Worm (Caenorhabditis elegans): ENCODE results near the gene C18B2.2.

C18B2.2 gene

ce11 chrX:3623162-3623561, at the start of gene C18B2.2:
C18B2.2 (plus strand) TSS chrX:3623462.
- no peak for TF ChIP-seq sea-1 (GFP tag; conservative IDR thresholded peaks at IDR 0.05)

- TF ChIP-seq hmbx-1 (tag; optimal IDR thresholded peaks at IDR 0.05) = no peak
- no peak for TF ChIP-seq tra-4 (tag; optimal IDR thresholded peaks at IDR 0.05)
- TF ChIP-seq F13C5.2 (tag; optimal IDR thresholded peaks at IDR 0.05) = no peak
- TF ChIP-seq B0310.2 (tag; optimal IDR thresholded peaks at IDR 0.05) = no peak
- TF ChIP-seq ets-7 (tag; optimal IDR thresholded peaks at IDR 0.05) = no peak
- TF ChIP-seq ama-1 (optimal IDR thresholded peaks at IDR 0.05) = no peak
- TF ChIP-seq hmg-4 (GFP tag; optimal IDR thresholded peaks at IDR 0.05) = no peak
Observed at ce11 chrX:3573482-3573881, 49.8 kb upstream of the C18B2.2 start, which contains the start of gene T27A10.5. T27A10.5 (minus strand) TSS chrX:3573582.

- no peak for TF ChIP-seq F13C5.2 (tag; optimal IDR thresholded peaks at IDR 0.05)
- no peak for TF ChIP-seq flt-1 (GFP tag; IDR thresholded peaks at IDR 0.05)
- no peak for TF ChIP-seq ceh-36 (tag; optimal IDR thresholded peaks at IDR 0.05)
- no peak for TF ChIP-seq ama-1 (optimal IDR thresholded peaks at IDR 0.05)
- TF ChIP-seq B0310.2 (tag; optimal IDR thresholded peaks at IDR 0.05) = no peak
- TF ChIP-seq tbx-37 (GFP tag; conservative IDR thresholded peaks at IDR 0.05) = no peak
- TF ChIP-seq hnd-1 (tag; optimal IDR thresholded peaks at IDR 0.05) = no peak
- no peak for TF ChIP-seq hmg-4 (GFP tag; optimal IDR thresholded peaks at IDR 0.05)
- TF ChIP-seq hmbx-1 (tag; optimal IDR thresholded peaks at IDR 0.05) = no peak
- TF ChIP-seq pes-1 (GFP tag; IDR thresholded peaks at IDR 0.05) = no peak
- no peak for TF ChIP-seq aly-1 (tag; optimal IDR thresholded peaks at IDR 0.05)
Observed at ce11 chrX:3576239-3576638, 47.0 kb upstream of the C18B2.2 start, which contains the start of gene ckc-1. ckc-1 (plus strand) TSS chrX:3576606.

ce11 chrX:3581813-3582212, 41.4 kb upstream of the C18B2.2 start:
- TF ChIP-seq B0310.2 (tag; optimal IDR thresholded peaks at IDR 0.05) = no peak
- no peak for TF ChIP-seq ceh-36 (tag; optimal IDR thresholded peaks at IDR 0.05)
- no peak for TF ChIP-seq scrt-1 (GFP tag; IDR thresholded peaks at IDR 0.05)
- TF ChIP-seq F13C5.2 (tag; optimal IDR thresholded peaks at IDR 0.05) = no peak
- no peak for TF ChIP-seq tbx-37 (GFP tag; conservative IDR thresholded peaks at IDR 0.05)
- no peak for TF ChIP-seq hnd-1 (tag; optimal IDR thresholded peaks at IDR 0.05)
- TF ChIP-seq sea-1 (GFP tag; conservative IDR thresholded peaks at IDR 0.05) = no peak
- no peak for TF ChIP-seq tbx-11 (GFP tag; IDR thresholded peaks at IDR 0.05)
- TF ChIP-seq hmbx-1 (tag; optimal IDR thresholded peaks at IDR 0.05) = no peak
- no peak for TF ChIP-seq ceh-13 (GFP tag; optimal IDR thresholded peaks at IDR 0.05)
- TF ChIP-seq ets-7 (tag; optimal IDR thresholded peaks at IDR 0.05) = no peak
- no peak for TF ChIP-seq hmg-4 (GFP tag; optimal IDR thresholded peaks at IDR 0.05)

ce11 chrX:3583436-3583835, 39.8 kb upstream of the C18B2.2 start:
- no peak for TF ChIP-seq hnd-1 (tag; optimal IDR thresholded peaks at IDR 0.05)
- TF ChIP-seq ceh-13 (GFP tag; optimal IDR thresholded peaks at IDR 0.05) = no peak
- no peak for TF ChIP-seq ceh-36 (tag; optimal IDR thresholded peaks at IDR 0.05)
- TF ChIP-seq tbx-11 (GFP tag; IDR thresholded peaks at IDR 0.05) = no peak
- no peak for TF ChIP-seq F13C5.2 (tag; optimal IDR thresholded peaks at IDR 0.05)
- no peak for TF ChIP-seq flt-1 (GFP tag; IDR thresholded peaks at IDR 0.05)
- TF ChIP-seq ama-1 (optimal IDR thresholded peaks at IDR 0.05) = no peak
- no peak for TF ChIP-seq hmg-4 (GFP tag; optimal IDR thresholded peaks at IDR 0.05)
- TF ChIP-seq tbx-37 (GFP tag; conservative IDR thresholded peaks at IDR 0.05) = no peak
- TF ChIP-seq tra-4 (tag; optimal IDR thresholded peaks at IDR 0.05) = no peak
- TF ChIP-seq hmbx-1 (tag; optimal IDR thresholded peaks at IDR 0.05) = no peak

- TF ChIP-seq tbx-37 (GFP tag; conservative IDR thresholded peaks at IDR 0.05) (no peak), aly-1 (tag; optimal IDR thresholded peaks at IDR 0.05) (no peak), scrt-1 (GFP tag; IDR thresholded peaks at IDR 0.05) (no peak), tra-4 (tag; optimal IDR thresholded peaks at IDR 0.05) (no peak), hmbx-1 (tag; optimal IDR thresholded peaks at IDR 0.05) (no peak), ceh-13 (GFP tag; optimal IDR thresholded peaks at IDR 0.05) (no peak), B0310.2 (tag; optimal IDR thresholded peaks at IDR 0.05) (no peak), pes-1 (GFP tag; IDR thresholded peaks at IDR 0.05) (no peak)
Observed at ce11 chrX:3584481-3584880, 38.8 kb upstream of the C18B2.2 start.

- no peak for TF ChIP-seq ceh-36 (tag; optimal IDR thresholded peaks at IDR 0.05)
Observed at ce11 chrX:3585625-3586024, 37.6 kb upstream of the C18B2.2 start, which contains the start of gene T27A10.2. T27A10.2 (plus strand) TSS chrX:3585957.

- TF ChIP-seq sea-1 (GFP tag; conservative IDR thresholded peaks at IDR 0.05) (no peak), F13C5.2 (tag; optimal IDR thresholded peaks at IDR 0.05) (no peak), flt-1 (GFP tag; IDR thresholded peaks at IDR 0.05) (no peak), ets-7 (tag; optimal IDR thresholded peaks at IDR 0.05) (no peak), tbx-11 (GFP tag; IDR thresholded peaks at IDR 0.05) (no peak), hmbx-1 (tag; optimal IDR thresholded peaks at IDR 0.05) (no peak), scrt-1 (GFP tag; IDR thresholded peaks at IDR 0.05) (no peak), ceh-36 (tag; optimal IDR thresholded peaks at IDR 0.05) (no peak), aly-1 (tag; optimal IDR thresholded peaks at IDR 0.05) (no peak), hnd-1 (tag; optimal IDR thresholded peaks at IDR 0.05) (no peak), pes-1 (GFP tag; IDR thresholded peaks at IDR 0.05) (no peak), ceh-13 (GFP tag; optimal IDR thresholded peaks at IDR 0.05) (no peak), hmg-4 (GFP tag; optimal IDR thresholded peaks at IDR 0.05) (no peak), tra-4 (tag; optimal IDR thresholded peaks at IDR 0.05) (no peak), tbx-37 (GFP tag; conservative IDR thresholded peaks at IDR 0.05) (no peak), ama-1 (optimal IDR thresholded peaks at IDR 0.05) (no peak)
Observed at ce11 chrX:3590510-3590909, 32.8 kb upstream of the C18B2.2 start.

- no peak for TF ChIP-seq ceh-36 (tag; optimal IDR thresholded peaks at IDR 0.05)
- no peak for TF ChIP-seq flt-1 (GFP tag; IDR thresholded peaks at IDR 0.05)
- no peak for TF ChIP-seq pes-1 (GFP tag; IDR thresholded peaks at IDR 0.05)
- no peak for TF ChIP-seq ets-7 (tag; optimal IDR thresholded peaks at IDR 0.05)
- TF ChIP-seq F13C5.2 (tag; optimal IDR thresholded peaks at IDR 0.05) = no peak
- TF ChIP-seq scrt-1 (GFP tag; IDR thresholded peaks at IDR 0.05) = no peak
- no peak for TF ChIP-seq ama-1 (optimal IDR thresholded peaks at IDR 0.05)
- TF ChIP-seq tbx-37 (GFP tag; conservative IDR thresholded peaks at IDR 0.05) = no peak
Observed at ce11 chrX:3596303-3596772, 26.9 kb upstream of the C18B2.2 start, which contains the start of gene T27A10.6. T27A10.6 (minus strand) TSS chrX:3596353.
